Fruit fly (Drosophila melanogaster): ENCODE measurements around the gene CG44774.

Gene CG44774

dm6 chrX:4908926-4909432 is 28.9 kb downstream of the CG44774 start, which contains the start of gene CG32772 (continued):
- no peak for TF ChIP-seq fd96Cb (tag; optimal IDR thresholded peaks at IDR 0.05)
- peak; percentile 89 for TF ChIP-seq Dp (GFP tag; optimal IDR thresholded peaks at IDR 0.05)
- TF ChIP-seq ken (GFP tag; IDR thresholded peaks at IDR 0.05), result no peak
- peak; percentile 43 for TF ChIP-seq CG4617 (GFP tag; optimal IDR thresholded peaks at IDR 0.05; ENCODE audit: borderline replicate concordance)
- TF ChIP-seq Nf-YC (tag; optimal IDR thresholded peaks at IDR 0.05), result peak; percentile 33
- peak; percentile 56; the same call in 1 of the 2 replicates for TF ChIP-seq CG42726 (GFP tag; IDR thresholded peaks at IDR 0.05; ENCODE audit: partially characterized antibody)
- no peak for TF ChIP-seq CG18599 (GFP tag; optimal IDR thresholded peaks at IDR 0.05)
- peak; percentile 47 for TF ChIP-seq CG15514 (GFP tag; optimal IDR thresholded peaks at IDR 0.05)
- no peak for TF ChIP-seq p53 (GFP tag; optimal IDR thresholded peaks at IDR 0.05)
- no peak for TF ChIP-seq CG14441 (GFP tag; IDR thresholded peaks at IDR 0.05)
- TF ChIP-seq cg (GFP tag; optimal IDR thresholded peaks at IDR 0.05), result peak; percentile 93
- no peak for TF ChIP-seq bab2 (GFP tag; optimal IDR thresholded peaks at IDR 0.05)
- TF ChIP-seq gsb-n (tag; optimal IDR thresholded peaks at IDR 0.05), result no peak
- peak; percentile 97 for TF ChIP-seq CG10321 (GFP tag; IDR thresholded peaks at IDR 0.05)
- no peak for TF ChIP-seq Hey (tag; optimal IDR thresholded peaks at IDR 0.05)
- TF ChIP-seq sc (optimal IDR thresholded peaks at IDR 0.05), result no peak
- TF ChIP-seq sc (GFP tag; optimal IDR thresholded peaks at IDR 0.05), result no peak
- no peak for TF ChIP-seq lab (GFP tag; optimal IDR thresholded peaks at IDR 0.05)
- no peak for TF ChIP-seq NK7.1 (GFP tag; optimal IDR thresholded peaks at IDR 0.05)
- no peak for TF ChIP-seq pb (GFP tag; optimal IDR thresholded peaks at IDR 0.05)
- TF ChIP-seq NC2β (GFP tag; optimal IDR thresholded peaks at IDR 0.05), result no peak
- peak; percentile 41 for TF ChIP-seq Sry-δ (GFP tag; optimal IDR thresholded peaks at IDR 0.05)
- no peak for TF ChIP-seq Sry-β (GFP tag; optimal IDR thresholded peaks at IDR 0.05)
- TF ChIP-seq fd64A (GFP tag; optimal IDR thresholded peaks at IDR 0.05), result no peak
- peak; percentile 76 for TF ChIP-seq CG14860 (GFP tag; IDR thresholded peaks at IDR 0.05; ENCODE audit: partially characterized antibody)
- TF ChIP-seq insv (GFP tag; optimal IDR thresholded peaks at IDR 0.05), result peak in 1 of 2 experiments; percentile 28
- peak; percentile 39 for TF ChIP-seq Vsx1 (GFP tag; optimal IDR thresholded peaks at IDR 0.05)
- no peak for TF ChIP-seq CG12769 (tag; optimal IDR thresholded peaks at IDR 0.05)
- TF ChIP-seq Scr (GFP tag; IDR thresholded peaks at IDR 0.05; ENCODE audit: partially characterized antibody), result peak; percentile 80
- TF ChIP-seq HLH4C (GFP tag; IDR thresholded peaks at IDR 0.05; ENCODE audit: partially characterized antibody), result peak; percentile 87
- TF ChIP-seq exex (tag; optimal IDR thresholded peaks at IDR 0.05), result no peak
- peak; percentile 22 for TF ChIP-seq HmgZ (tag; optimal IDR thresholded peaks at IDR 0.05)
- no peak for TF ChIP-seq Spps (tag; optimal IDR thresholded peaks at IDR 0.05)
- no peak for TF ChIP-seq CG31365 (tag; optimal IDR thresholded peaks at IDR 0.05)
- TF ChIP-seq Nf-YB (GFP tag; optimal IDR thresholded peaks at IDR 0.05), result no peak
- no peak for TF ChIP-seq CG10274 (GFP tag; optimal IDR thresholded peaks at IDR 0.05)
- TF ChIP-seq CG1529 (GFP tag; optimal IDR thresholded peaks at IDR 0.05), result no peak
- peak; percentile 31 for TF ChIP-seq zf30C (GFP tag; optimal IDR thresholded peaks at IDR 0.05)
- TF ChIP-seq en (GFP tag; optimal IDR thresholded peaks at IDR 0.05), result no peak
- no peak for TF ChIP-seq oc (tag; optimal IDR thresholded peaks at IDR 0.05)
- TF ChIP-seq kay (GFP tag; optimal IDR thresholded peaks at IDR 0.05), result no peak
- TF ChIP-seq ab (GFP tag; optimal IDR thresholded peaks at IDR 0.05), result no peak
- no peak for TF ChIP-seq CG5953 (GFP tag; IDR thresholded peaks at IDR 0.05)
- peak; percentile 62 for TF ChIP-seq CG1832 (GFP tag; optimal IDR thresholded peaks at IDR 0.05)
- no peak for TF ChIP-seq CG4328 (GFP tag; optimal IDR thresholded peaks at IDR 0.05)
- TF ChIP-seq scrt (GFP tag; optimal IDR thresholded peaks at IDR 0.05), result peak; percentile 25
- TF ChIP-seq CG2116 (GFP tag; optimal IDR thresholded peaks at IDR 0.05), result peak; percentile 63
- peak; percentile 21 for TF ChIP-seq Fer1 (GFP tag; optimal IDR thresholded peaks at IDR 0.05)
- TF ChIP-seq abd-A (tag; optimal IDR thresholded peaks at IDR 0.05), result peak; percentile 10
- TF ChIP-seq sens (GFP tag), result peak; percentile 86
